Fruit fly (Drosophila melanogaster) whole organism, wandering third instar larva: ENCODE results near the gene CG33159.
A peak's percentile ranks its signal among the peaks of the same experiment; 100 is the strongest.

Experiments used
- Abd-B ChIP-seq: fragments of >200 bp; optimal IDR thresholded peaks from 2 replicates; lab custom pipeline; 2017; ENCODE audit warnings: missing biosample characterization, missing genetic modification characterization
- CG32264 ChIP-seq: fragments of 200-800 bp; sonication (Bioruptor generic); optimal IDR thresholded peaks from 2 replicates; lab custom pipeline; 2016; ENCODE audit warnings: missing biosample characterization, missing genetic modification characterization
- CG9705 ChIP-seq: fragments of 200-800 bp; sonication (Bioruptor generic); optimal IDR thresholded peaks from 2 replicates; lab custom pipeline; 2018; ENCODE audit warnings: missing biosample characterization, mild to moderate bottlenecking, missing genetic modification characterization
- CrebA ChIP-seq: fragments of 200-800 bp; sonication (Bioruptor generic); optimal IDR thresholded peaks from 2 replicates; lab custom pipeline; 2016; ENCODE audit warnings: missing biosample characterization, mild to moderate bottlenecking, missing genetic modification characterization, borderline replicate concordance
- Dfd ChIP-seq: fragments of >200 bp; optimal IDR thresholded peaks from 2 replicates; lab custom pipeline; 2017; ENCODE audit warnings: missing biosample characterization, missing genetic modification characterization
- Dif ChIP-seq: fragments of 200-275, 200-300 bp; sonication (Bioruptor generic); optimal IDR thresholded peaks from 2 replicates; lab custom pipeline; 2018; ENCODE audit warnings: missing biosample characterization, missing genetic modification characterization; ENCODE audit not compliant: partially characterized antibody
- GATAd ChIP-seq: sonication (Bioruptor generic); optimal IDR thresholded peaks from 2 replicates; lab custom pipeline; 2016; ENCODE audit warnings: missing biosample characterization, missing genetic modification characterization
- HLH106 ChIP-seq: fragments of 200-800 bp; optimal IDR thresholded peaks from 3 replicates; lab custom pipeline; 2019; ENCODE audit warnings: missing biosample characterization, mild to moderate bottlenecking, missing genetic modification characterization, moderate library complexity
- Hr78 ChIP-seq: fragments of >200 bp; optimal IDR thresholded peaks from 2 replicates; lab custom pipeline; 2017; ENCODE audit warnings: missing biosample characterization, missing genetic modification characterization
- Hr83 ChIP-seq: fragments of 200-300 bp; sonication (Bioruptor generic); optimal IDR thresholded peaks from 2 replicates; lab custom pipeline; 2016; ENCODE audit warnings: missing biosample characterization, mild to moderate bottlenecking, missing genetic modification characterization, moderate library complexity; ENCODE audit not compliant: poor library complexity, severe bottlenecking
- Jra ChIP-seq: sonication (Bioruptor generic); optimal IDR thresholded peaks from 2 replicates; lab custom pipeline; 2016; ENCODE audit warnings: missing biosample characterization, missing genetic modification characterization
- Mio ChIP-seq: sonication (Bioruptor generic); optimal IDR thresholded peaks from 2 replicates; lab custom pipeline; 2016; ENCODE audit warnings: missing biosample characterization, missing genetic modification characterization
- Myc ChIP-seq: fragments of >200 bp; optimal IDR thresholded peaks from 2 replicates; lab custom pipeline; 2017
- N ChIP-seq: fragments of >200 bp; optimal IDR thresholded peaks from 2 replicates; lab custom pipeline; 2018; ENCODE audit warnings: missing biosample characterization, missing external identifiers, missing genetic modification characterization
- OdsH ChIP-seq: fragments of 200-800 bp; sonication (Bioruptor generic); optimal IDR thresholded peaks from 2 replicates; lab custom pipeline; 2016; ENCODE audit warnings: missing biosample characterization, mild to moderate bottlenecking, missing genetic modification characterization
- Rel ChIP-seq, 2 experiments: fragments of 200-800 bp; sonication (Bioruptor generic) in 1 of 2; optimal IDR thresholded peaks; 2 replicates in 1 of 2; 3 replicates in 1 of 2; lab custom pipeline; 2016 to 2019; ENCODE audit warnings: mild to moderate bottlenecking in 2 of 2, missing biosample characterization in 2 of 2, missing genetic modification characterization in 2 of 2, moderate library complexity in 1 of 2
- Sp1 ChIP-seq: fragments of 200-800 bp; sonication (Bioruptor generic); optimal IDR thresholded peaks from 3 replicates; lab custom pipeline; 2019; ENCODE audit warnings: missing biosample characterization, mild to moderate bottlenecking, missing genetic modification characterization, moderate library complexity
- Vsx2 ChIP-seq: fragments of 200-300, 225-300 bp; sonication (Bioruptor generic); optimal IDR thresholded peaks from 2 replicates; lab custom pipeline; 2018; ENCODE audit warnings: missing biosample characterization, missing genetic modification characterization; ENCODE audit not compliant: partially characterized antibody
- br ChIP-seq: fragments of 200-800 bp; sonication (Bioruptor generic); optimal IDR thresholded peaks from 2 replicates; lab custom pipeline; 2016; ENCODE audit warnings: missing biosample characterization, missing genetic modification characterization
- dl ChIP-seq, 2 experiments: fragments of 175-275, 200-275 bp in 1 of 2; fragments of 200-275 bp in 1 of 2; sonication (Bioruptor generic); optimal IDR thresholded peaks; lab custom pipeline; 2018; ENCODE audit warnings: mild to moderate bottlenecking in 2 of 2, missing biosample characterization in 2 of 2, missing genetic modification characterization in 2 of 2, moderate library complexity in 2 of 2; ENCODE audit not compliant: partially characterized antibody in 2 of 2, insufficient read depth in 1 of 2
- dmrt93B ChIP-seq: fragments of 200-800 bp; sonication (Bioruptor generic); optimal IDR thresholded peaks from 2 replicates; lab custom pipeline; 2018; ENCODE audit warnings: missing biosample characterization, mild to moderate bottlenecking, missing genetic modification characterization
- dsf ChIP-seq: sonication (Bioruptor generic); optimal IDR thresholded peaks from 2 replicates; lab custom pipeline; 2016; ENCODE audit warnings: missing biosample characterization, missing genetic modification characterization, borderline replicate concordance
- ey ChIP-seq: fragments of 200-800 bp; sonication (Bioruptor generic); optimal IDR thresholded peaks from 2 replicates; lab custom pipeline; 2016; ENCODE audit warnings: missing biosample characterization, missing genetic modification characterization
- foxo ChIP-seq, 2 experiments: fragments of 200-800 bp; sonication (Bioruptor generic); optimal IDR thresholded peaks; 2 replicates in 1 of 2; 3 replicates in 1 of 2; lab custom pipeline; 2016 to 2017; ENCODE audit warnings: missing biosample characterization in 2 of 2, missing genetic modification characterization in 2 of 2
- fru ChIP-seq: fragments of 200-800 bp; sonication (Bioruptor generic); optimal IDR thresholded peaks from 3 replicates; lab custom pipeline; 2016; ENCODE audit warnings: missing biosample characterization, mild to moderate bottlenecking, missing genetic modification characterization
- h ChIP-seq: fragments of 200-800 bp; sonication (Bioruptor generic); optimal IDR thresholded peaks from 3 replicates; lab custom pipeline; 2016; ENCODE audit warnings: missing biosample characterization, mild to moderate bottlenecking, missing genetic modification characterization
- jim ChIP-seq: fragments of 175-275, 200-325 bp; sonication (Bioruptor generic); optimal IDR thresholded peaks from 2 replicates; lab custom pipeline; 2016; ENCODE audit warnings: missing biosample characterization, mild to moderate bottlenecking, missing genetic modification characterization
- lola ChIP-seq: fragments of >200 bp; optimal IDR thresholded peaks from 2 replicates; lab custom pipeline; 2017; ENCODE audit warnings: missing biosample characterization, missing genetic modification characterization
- pan ChIP-seq: fragments of >200 bp; optimal IDR thresholded peaks from 2 replicates; lab custom pipeline; 2017
- psq ChIP-seq: fragments of 200-800 bp; sonication (Bioruptor generic); optimal IDR thresholded peaks from 3 replicates; lab custom pipeline; 2017; ENCODE audit warnings: missing biosample characterization, mild to moderate bottlenecking, missing genetic modification characterization, moderate library complexity
- rgr ChIP-seq: fragments of 200-800 bp; sonication (Bioruptor generic); optimal IDR thresholded peaks from 3 replicates; lab custom pipeline; 2016; ENCODE audit warnings: missing biosample characterization, mild to moderate bottlenecking, missing genetic modification characterization
- tai ChIP-seq: sonication (Bioruptor generic); optimal IDR thresholded peaks from 2 replicates; lab custom pipeline; 2016; ENCODE audit warnings: missing biosample characterization, missing genetic modification characterization
- usp ChIP-seq: fragments of >200 bp; optimal IDR thresholded peaks from 2 replicates; lab custom pipeline; 2017; ENCODE audit warnings: missing biosample characterization, missing genetic modification characterization
- woc ChIP-seq: sonication (Bioruptor generic); optimal IDR thresholded peaks from 2 replicates; lab custom pipeline; 2016; ENCODE audit warnings: missing biosample characterization, mild to moderate bottlenecking, missing genetic modification characterization

The CG33159 gene

dm6 chr3L:3225769-3226457 is 21.7 kb upstream of the CG33159 start:
- TF ChIP-seq Hr83 (no peak), Hr78 (GFP tag; lab: Kevin White, UChicago) (no peak), dl (GFP tag; optimal IDR thresholded peaks at IDR 0.05; lab: Kevin White, UChicago; ENCODE audit: insufficient read depth in 1 of 2, partially characterized antibody in 2 of 2) (peak in 1 of 2 experiments; percentile 92), rgr (no peak), jim (no peak), Dif (peak; percentile 99), Dfd (GFP tag; lab: Kevin White, UChicago) (no peak), Rel (GFP tag; optimal IDR thresholded peaks at IDR 0.05; lab: Kevin White, UChicago) (no peak), Rel (tag; optimal IDR thresholded peaks at IDR 0.05; lab: Kevin White, UChicago) (no peak), CrebA (no peak), lola (peak; percentile 83), HLH106 (tag; lab: Kevin White, UChicago) (no peak), psq (peak; percentile 66), Sp1 (peak; percentile 20), br (GFP tag; lab: Kevin White, UChicago) (peak; percentile 35), usp (GFP tag; lab: Kevin White, UChicago) (no peak), woc (GFP tag; lab: Kevin White, UChicago) (no peak)

- TF ChIP-seq ey (no peak), Dif (no peak), woc (GFP tag; lab: Kevin White, UChicago) (no peak), CrebA (no peak), lola (no peak), Rel (GFP tag; optimal IDR thresholded peaks at IDR 0.05; lab: Kevin White, UChicago) (no peak), Rel (tag; optimal IDR thresholded peaks at IDR 0.05; lab: Kevin White, UChicago) (peak; percentile 97), fru (GFP tag; lab: Kevin White, UChicago) (no peak), OdsH (GFP tag; lab: Kevin White, UChicago) (no peak), rgr (peak; percentile 36), h (GFP tag; lab: Kevin White, UChicago) (peak; percentile 13), jim (no peak), Abd-B (GFP tag; lab: Kevin White, UChicago) (no peak), tai (GFP tag; lab: Kevin White, UChicago) (no peak), Myc (no peak), foxo (GFP tag; optimal IDR thresholded peaks at IDR 0.05; lab: Kevin White, UChicago) (peak in 1 of 2 experiments; percentile 17), Sp1 (peak; percentile 6), Jra (GFP tag; lab: Kevin White, UChicago) (peak; percentile 27), usp (GFP tag; lab: Kevin White, UChicago) (no peak), Hr83 (no peak), N (no peak), dsf (GFP tag; lab: Kevin White, UChicago) (no peak), psq (no peak), GATAd (GFP tag; lab: Kevin White, UChicago) (no peak), dmrt93B (GFP tag; lab: Kevin White, UChicago) (no peak), Hr78 (GFP tag; lab: Kevin White, UChicago) (no peak), pan (lab: Kevin White, UChicago) (no peak), Vsx2 (GFP tag; lab: Kevin White, UChicago) (no peak), br (GFP tag; lab: Kevin White, UChicago) (no peak), CG9705 (no peak), Dfd (GFP tag; lab: Kevin White, UChicago) (no peak), Mio (GFP tag; lab: Kevin White, UChicago) (no peak), CG32264 (GFP tag; lab: Kevin White, UChicago) (no peak)
Observed at dm6 chr3L:3224740-3225719, 20.8 kb upstream of the CG33159 start, which contains the start of gene Larp4B. Larp4B (plus strand) TSS chr3L:3224838.
